Fruit fly (Drosophila melanogaster): ENCODE data around the gene svp.

dm6 chr3R:12326855-12327254, 68.3 kb downstream of the svp start:
- TF ChIP-seq HLH106 (tag; optimal IDR thresholded peaks at IDR 0.05) (no peak), sage (GFP tag; optimal IDR thresholded peaks at IDR 0.05) (no peak), psq (GFP tag; optimal IDR thresholded peaks at IDR 0.05) (no peak), CrebA (GFP tag; optimal IDR thresholded peaks at IDR 0.05; ENCODE audit: borderline replicate concordance) (no peak), Abd-B (GFP tag; optimal IDR thresholded peaks at IDR 0.05) (no peak), Dfd (GFP tag; optimal IDR thresholded peaks at IDR 0.05) (no peak), pan (optimal IDR thresholded peaks at IDR 0.05) (no peak), Myc (optimal IDR thresholded peaks at IDR 0.05) (no peak), woc (GFP tag; optimal IDR thresholded peaks at IDR 0.05) (no peak), fru (GFP tag; optimal IDR thresholded peaks at IDR 0.05) (no peak), Jra (GFP tag; optimal IDR thresholded peaks at IDR 0.05) (no peak), rgr (GFP tag; optimal IDR thresholded peaks at IDR 0.05) (no peak), CG9705 (GFP tag; optimal IDR thresholded peaks at IDR 0.05) (no peak), usp (GFP tag; optimal IDR thresholded peaks at IDR 0.05) (no peak)
